Fruit fly (Drosophila melanogaster): ENCODE results near the gene CG6178.

DNA sequence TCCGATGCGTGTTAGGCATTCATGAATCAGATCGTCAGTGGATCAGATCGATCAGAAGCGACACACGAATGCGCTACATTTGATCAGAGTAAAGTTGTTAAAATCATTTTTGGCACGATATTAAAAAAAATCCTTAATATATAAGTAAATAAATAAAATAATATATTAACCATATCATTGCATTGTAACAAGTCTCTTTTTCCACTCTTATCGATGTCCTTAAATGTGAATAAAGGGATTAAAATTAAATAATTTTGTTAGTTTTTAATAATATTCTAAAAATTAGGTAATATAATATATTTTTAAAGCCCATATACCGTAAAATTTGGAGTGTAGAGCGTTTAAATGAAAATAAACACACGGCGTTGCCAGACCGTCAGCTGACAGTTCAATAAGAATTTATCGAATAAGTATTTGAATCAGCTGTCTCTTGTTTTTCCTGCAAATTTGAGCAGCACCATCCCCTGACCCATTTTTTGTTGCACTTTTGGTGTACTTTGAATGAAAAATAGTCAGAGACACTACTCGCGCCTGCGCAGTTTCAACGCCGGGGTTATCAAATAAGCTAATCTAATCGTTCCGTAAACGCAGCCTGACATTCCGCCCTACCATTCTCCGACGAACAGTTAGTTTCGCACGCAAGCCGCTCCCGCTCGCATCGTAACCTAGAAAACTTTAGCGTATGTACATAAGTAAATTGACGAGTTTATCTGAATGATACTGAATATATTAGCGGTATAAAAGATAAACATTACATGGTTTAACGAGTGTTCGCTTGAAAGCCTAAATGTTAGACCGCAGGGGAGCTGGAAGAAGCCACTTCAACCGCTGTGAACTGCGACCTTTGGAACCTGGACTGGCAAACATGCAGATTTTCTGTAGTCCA is at the start of gene CG6178, which contains the start of gene p38a:
- TF ChIP-seq Clk (GFP tag; optimal IDR thresholded peaks at IDR 0.05) (peak; percentile 75), CG11617 (GFP tag; optimal IDR thresholded peaks at IDR 0.05) (peak; percentile 99), toe (GFP tag; optimal IDR thresholded peaks at IDR 0.05) (peak; percentile 67), CG33017 (tag; optimal IDR thresholded peaks at IDR 0.05) (peak; percentile 97), CG12768 (GFP tag; optimal IDR thresholded peaks at IDR 0.05) (peak; percentile 97), CG5204 (GFP tag; optimal IDR thresholded peaks at IDR 0.05) (peak; percentile 79)

Data from whole organism, adult.